Worm (Caenorhabditis elegans): Measurements from ENCODE around the gene srt-39.

- TF ChIP-seq sea-2 (GFP tag; optimal IDR thresholded peaks at IDR 0.05): no peak
- no peak for TF ChIP-seq lin-39 (tag; optimal IDR thresholded peaks at IDR 0.05)
- no peak for TF ChIP-seq nhr-12 (tag; optimal IDR thresholded peaks at IDR 0.05)
- no peak for TF ChIP-seq nhr-28 (tag; optimal IDR thresholded peaks at IDR 0.05)
- no peak for TF ChIP-seq ZK546.5 (tag; optimal IDR thresholded peaks at IDR 0.05)
- no peak for TF ChIP-seq pha-4 (tag; optimal IDR thresholded peaks at IDR 0.05)
These were observed 43.3 kb upstream of the srt-39 start, which contains the start of gene pals-37 for ce11 chrV:12441420-12441819.
